Worm (Caenorhabditis elegans) whole organism, L4 larva: ENCODE data around the gene ttll-4.

Experiments used
- R02D3.7 ChIP-seq: fragments of 150-350 bp; sonication (generic microtip); optimal IDR thresholded peaks from 3 replicates; lab custom pipeline; 2014; ENCODE audit warnings: missing biosample characterization, missing genetic modification characterization
- fkh-10 ChIP-seq: fragments of 150-350 bp; optimal IDR thresholded peaks from 2 replicates; lab custom pipeline; 2014; ENCODE audit warnings: missing biosample characterization, missing genetic modification reagents, missing genetic modification characterization
- hif-1 ChIP-seq, 2 experiments: sonication (generic microtip); optimal IDR thresholded peaks; 2 replicates each; lab custom pipeline; 2016 to 2017; ENCODE audit warnings: missing compliant biosample characterization in 2 of 2, missing genetic modification characterization in 2 of 2, missing genetic modification reagents in 2 of 2, missing genotype in 2 of 2, mild to moderate bottlenecking in 1 of 2
- nhr-42 ChIP-seq: fragments of 200-800 bp; sonication (Bioruptor generic); IDR thresholded peaks from 2 replicates; pipeline ENCODE4 v1.3.6; 2022; ENCODE audit warnings: missing genetic modification characterization, missing compliant biosample characterization

- no peak for TF ChIP-seq fkh-10 (GFP tag; lab: Kevin White, UChicago)
- no peak for TF ChIP-seq R02D3.7 (tag; lab: Kevin White, UChicago)
- no peak for TF ChIP-seq hif-1 (tag; optimal IDR thresholded peaks at IDR 0.05; lab: Kevin White, UChicago)
- no peak for TF ChIP-seq nhr-42 (GFP tag; lab: Robert Waterston, UW)
These were observed 47.9 kb upstream of the ttll-4 start for ce11 chrIII:10076042-10076441.
